Worm (Caenorhabditis elegans): ENCODE measurements around the gene F08F8.11.

The F08F8.11 gene

DNA sequence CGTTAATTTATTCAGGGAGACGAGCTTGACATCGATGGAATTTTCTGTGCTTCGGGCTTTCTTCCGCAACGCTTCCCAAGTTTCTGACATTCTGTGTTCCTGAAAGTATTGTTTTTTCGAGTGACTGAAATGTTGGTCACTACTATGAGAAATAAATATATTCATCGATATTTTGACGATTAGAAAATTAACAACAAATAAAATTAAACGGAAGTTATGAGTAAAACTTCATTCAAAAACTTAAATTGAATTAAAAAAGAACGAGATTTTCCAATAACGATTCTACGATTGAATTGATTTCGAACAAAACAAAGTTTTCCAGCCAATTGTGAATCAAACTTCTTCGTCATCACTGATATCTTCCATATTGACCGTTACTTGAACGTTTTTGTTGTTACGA, 16.6 kb upstream of the F08F8.11 start, which contains the start of gene gos-28:
Gene gos-28, minus strand, starts transcription at position 101 of the 400 bp plus-strand sequence.
- TF ChIP-seq tbx-8 (GFP tag; optimal IDR thresholded peaks at IDR 0.05) (no peak), nhr-2 (tag; optimal IDR thresholded peaks at IDR 0.05) (no peak), elt-3 (tag; optimal IDR thresholded peaks at IDR 0.05) (no peak), bed-3 (GFP tag; optimal IDR thresholded peaks at IDR 0.05) (no peak), zip-8 (tag; optimal IDR thresholded peaks at IDR 0.05) (no peak), snpc-4 (tag; optimal IDR thresholded peaks at IDR 0.05) (no peak), mab-5 (tag; optimal IDR thresholded peaks at IDR 0.05) (no peak), nhr-237 (tag; optimal IDR thresholded peaks at IDR 0.05) (no peak), lsy-2 (tag; optimal IDR thresholded peaks at IDR 0.05) (no peak), nhr-12 (tag; optimal IDR thresholded peaks at IDR 0.05) (no peak), nhr-76 (tag; optimal IDR thresholded peaks at IDR 0.05) (no peak), lin-13 (tag; optimal IDR thresholded peaks at IDR 0.05) (no peak), mls-2 (tag; optimal IDR thresholded peaks at IDR 0.05) (no peak), nhr-28 (tag; optimal IDR thresholded peaks at IDR 0.05) (no peak), unc-62 (GFP tag; optimal IDR thresholded peaks at IDR 0.05) (no peak), ceh-83 (GFP tag; optimal IDR thresholded peaks at IDR 0.05) (no peak)

DNA sequence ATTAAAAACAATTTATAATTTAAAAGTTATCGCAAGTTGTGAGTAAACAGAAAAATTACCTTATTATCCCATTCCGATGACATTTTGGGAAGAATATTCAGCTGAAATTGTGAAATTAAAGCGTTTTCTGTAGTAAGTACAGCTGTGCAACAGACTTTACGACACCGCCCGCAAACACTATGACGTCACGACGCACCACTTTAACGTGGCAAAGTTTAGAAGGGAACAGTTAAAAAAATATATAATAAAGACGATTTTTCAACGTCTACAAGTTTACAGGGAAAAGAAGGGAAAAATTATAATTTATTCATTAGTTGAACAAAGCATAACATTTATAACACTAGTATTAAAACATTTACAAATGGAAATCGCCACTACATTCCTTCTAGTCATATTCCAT, 11.8 kb upstream of the F08F8.11 start, which contains the start of gene F08F8.9:
Gene F08F8.9, minus strand, starts transcription at position 101 of the 400 bp plus-strand sequence.
- TF ChIP-seq unc-62 (GFP tag; optimal IDR thresholded peaks at IDR 0.05), result no peak
- TF ChIP-seq M03D4.4 (tag; optimal IDR thresholded peaks at IDR 0.05), result no peak
- no peak for TF ChIP-seq ztf-11 (tag; optimal IDR thresholded peaks at IDR 0.05)
- TF ChIP-seq lin-13 (tag; optimal IDR thresholded peaks at IDR 0.05), result no peak
- no peak for TF ChIP-seq tbx-8 (GFP tag; optimal IDR thresholded peaks at IDR 0.05)

DNA sequence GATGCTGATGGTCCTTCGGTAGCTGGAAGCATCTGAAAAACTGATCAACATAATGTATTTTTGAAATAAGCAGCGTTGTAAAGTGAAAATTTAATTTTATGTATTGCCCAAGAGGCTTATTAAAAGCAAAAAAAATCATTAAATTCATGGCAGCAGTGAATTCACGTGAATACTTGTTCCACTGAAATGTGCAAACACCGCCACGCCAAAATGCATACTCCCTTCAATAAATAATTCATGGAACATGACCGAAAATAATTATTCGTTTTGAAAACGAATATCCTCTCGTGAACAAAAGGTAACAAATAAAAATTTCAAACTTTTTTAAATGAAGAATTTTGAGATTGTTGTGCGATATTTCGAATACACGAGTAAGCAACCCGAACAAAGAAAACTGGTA, 8.3 kb upstream of the F08F8.11 start, which contains the start of gene F08F8.10:
Gene F08F8.10, minus strand, starts transcription at position 38 of the 400 bp plus-strand sequence.
- TF ChIP-seq ceh-43 (GFP tag; optimal IDR thresholded peaks at IDR 0.05) (no peak), ces-1 (GFP tag; optimal IDR thresholded peaks at IDR 0.05) (peak; percentile 0), elt-3 (tag; optimal IDR thresholded peaks at IDR 0.05) (no peak), ztf-11 (tag; optimal IDR thresholded peaks at IDR 0.05) (no peak), blmp-1 (tag; optimal IDR thresholded peaks at IDR 0.05) (no peak), unc-62 (GFP tag; optimal IDR thresholded peaks at IDR 0.05) (no peak), tbx-8 (GFP tag; optimal IDR thresholded peaks at IDR 0.05) (no peak), mep-1 (tag; optimal IDR thresholded peaks at IDR 0.05) (no peak), pha-4 (tag; optimal IDR thresholded peaks at IDR 0.05) (no peak)

DNA sequence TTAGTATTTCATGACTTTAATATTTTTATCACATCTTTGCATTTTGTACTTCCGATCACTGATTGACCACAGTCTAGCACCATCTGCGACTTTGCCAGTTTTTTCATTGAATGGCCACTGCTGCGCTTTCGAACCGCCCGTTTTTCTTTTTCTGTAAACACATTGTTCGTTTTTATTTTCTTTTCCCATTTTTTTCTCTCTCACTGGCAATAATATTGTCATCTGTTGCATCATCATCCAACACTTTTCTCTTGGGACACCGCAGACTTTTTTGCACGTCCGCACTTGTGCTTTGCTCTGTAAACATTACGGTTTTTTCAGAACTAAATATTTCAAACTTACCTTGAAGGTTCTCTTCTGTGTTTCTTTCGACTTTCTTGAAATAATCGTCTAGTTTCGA, 7.1 kb upstream of the F08F8.11 start:
- TF ChIP-seq unc-120 (tag; optimal IDR thresholded peaks at IDR 0.05; ENCODE audit: poor library complexity, severe bottlenecking) (no peak), sptf-1 (tag; optimal IDR thresholded peaks at IDR 0.05) (no peak), blmp-1 (tag; optimal IDR thresholded peaks at IDR 0.05) (no peak), ceh-83 (GFP tag; optimal IDR thresholded peaks at IDR 0.05) (no peak), nhr-2 (tag; optimal IDR thresholded peaks at IDR 0.05) (no peak), ham-2 (GFP tag; optimal IDR thresholded peaks at IDR 0.05) (no peak), bed-3 (GFP tag; optimal IDR thresholded peaks at IDR 0.05) (no peak), ceh-39 (tag; optimal IDR thresholded peaks at IDR 0.05) (no peak)

DNA sequence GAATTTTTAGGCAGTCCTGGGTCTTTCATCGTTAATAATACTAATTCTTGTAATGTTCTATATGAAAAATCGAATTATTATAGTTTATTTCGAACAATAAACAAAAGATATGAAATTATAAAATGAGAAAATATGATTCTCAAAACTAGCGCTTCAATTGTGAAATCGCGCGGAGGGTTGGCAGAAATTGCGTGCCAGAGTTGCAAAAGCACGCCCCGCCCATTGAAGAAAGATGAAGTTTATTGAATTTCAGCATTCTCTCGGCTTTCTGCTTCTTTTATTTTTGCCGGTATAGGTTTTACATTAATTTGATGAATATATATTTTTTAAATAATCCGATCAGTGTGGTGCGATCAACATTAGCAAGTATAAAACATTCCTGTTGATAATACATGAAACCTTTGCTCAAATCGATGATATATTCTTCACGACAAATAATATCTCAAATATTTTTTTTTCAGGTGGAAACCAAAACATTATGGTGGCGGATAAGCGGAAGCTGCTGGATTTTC, 6.6 kb upstream of the F08F8.11 start, which contains the start of the genes eco-1 and hmgr-1:
Gene eco-1, minus strand, starts transcription at position 59 of the 512 bp plus-strand sequence.
Gene hmgr-1, plus strand, starts transcription at position 462 of the 512 bp plus-strand sequence.
- TF ChIP-seq lsy-2 (tag; optimal IDR thresholded peaks at IDR 0.05) (peak; percentile 64), mep-1 (tag; optimal IDR thresholded peaks at IDR 0.05) (peak; percentile 44), ces-1 (GFP tag; optimal IDR thresholded peaks at IDR 0.05) (peak; percentile 45), pha-4 (tag; optimal IDR thresholded peaks at IDR 0.05) (no peak)

DNA sequence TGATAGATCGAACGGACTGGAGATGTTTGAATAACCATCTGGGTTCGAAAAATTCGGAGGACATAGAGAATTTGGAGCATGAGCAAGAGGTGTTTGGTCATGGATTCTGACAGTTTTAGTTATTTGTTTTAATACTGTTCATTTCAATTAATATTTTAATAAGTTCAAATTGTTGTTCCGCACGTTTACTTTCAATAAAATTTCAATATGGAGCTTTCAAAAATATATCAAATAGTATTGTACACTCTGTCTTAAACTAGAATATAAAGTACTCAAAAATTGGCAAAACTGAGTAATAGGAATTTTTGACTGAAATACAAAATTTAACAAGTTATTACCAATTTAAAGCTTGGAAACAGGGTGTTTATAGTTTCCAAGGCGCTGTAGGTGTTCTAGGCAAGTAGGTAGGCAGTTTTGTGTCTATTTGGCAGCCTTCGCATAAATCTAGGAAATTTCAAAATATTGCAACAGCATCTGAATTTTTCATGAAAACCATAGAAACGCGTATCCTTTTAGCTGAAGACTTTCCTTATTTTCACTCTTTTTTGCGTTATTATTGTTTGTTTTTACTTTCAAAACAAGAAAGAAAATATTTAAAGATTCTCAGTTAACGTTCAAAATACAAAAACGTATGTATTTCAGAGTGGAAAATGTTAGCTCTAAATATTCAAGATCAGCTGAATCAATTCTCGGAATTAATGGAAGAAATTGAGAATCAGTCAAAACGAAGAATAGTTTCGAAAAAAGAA, 1.5 kb downstream of the F08F8.11 start, which contains the start of the genes T20B12.5 and T20B12.4:
Gene T20B12.5, minus strand, starts transcription at position 101 of the 749 bp plus-strand sequence.
Gene T20B12.4, plus strand, starts transcription at position 699 of the 749 bp plus-strand sequence.
- no peak for TF ChIP-seq tbx-8 (GFP tag; optimal IDR thresholded peaks at IDR 0.05)
- TF ChIP-seq blmp-1 (tag; optimal IDR thresholded peaks at IDR 0.05), result no peak
- no peak for TF ChIP-seq ztf-11 (tag; optimal IDR thresholded peaks at IDR 0.05)
- no peak for TF ChIP-seq mls-2 (tag; optimal IDR thresholded peaks at IDR 0.05)
- no peak for TF ChIP-seq nhr-12 (tag; optimal IDR thresholded peaks at IDR 0.05)
- no peak for TF ChIP-seq lsy-2 (tag; optimal IDR thresholded peaks at IDR 0.05)
- no peak for TF ChIP-seq pha-4 (tag; optimal IDR thresholded peaks at IDR 0.05)
- no peak for TF ChIP-seq snpc-4 (tag; optimal IDR thresholded peaks at IDR 0.05)
- no peak for TF ChIP-seq ceh-39 (tag; optimal IDR thresholded peaks at IDR 0.05)
- no peak for TF ChIP-seq bed-3 (GFP tag; optimal IDR thresholded peaks at IDR 0.05)
- TF ChIP-seq unc-62 (GFP tag; optimal IDR thresholded peaks at IDR 0.05), result no peak
- no peak for TF ChIP-seq ham-2 (GFP tag; optimal IDR thresholded peaks at IDR 0.05)
- TF ChIP-seq lin-13 (tag; optimal IDR thresholded peaks at IDR 0.05), result no peak
- no peak for TF ChIP-seq drap-1 (GFP tag; optimal IDR thresholded peaks at IDR 0.05)
- no peak for TF ChIP-seq unc-120 (tag; optimal IDR thresholded peaks at IDR 0.05; ENCODE audit: poor library complexity, severe bottlenecking)
- TF ChIP-seq ceh-83 (GFP tag; optimal IDR thresholded peaks at IDR 0.05), result no peak
